Worm (Caenorhabditis elegans) whole organism, L4 larva: ENCODE data around the gene unc-97.

ENCODE experiments used
- F44E2.7 ChIP-seq: fragments of 200-800 bp; sonication (Bioruptor generic); IDR thresholded peaks from 2 replicates; pipeline ENCODE4 v2.1.2; 2022; ENCODE audit warnings: missing genetic modification characterization, missing compliant biosample characterization
- T26A8.4 ChIP-seq: fragments of 200-800 bp; sonication (Bioruptor generic); IDR thresholded peaks from 2 replicates; pipeline ENCODE4 v1.3.6; 2022; ENCODE audit warnings: missing genetic modification characterization, missing compliant biosample characterization
- aha-1 ChIP-seq: fragments of 150-350 bp; peaks from one replicate; lab custom pipeline; 2014; ENCODE audit warnings: missing biosample characterization, missing genetic modification characterization
- ceh-32 ChIP-seq: sonication (generic microtip); optimal IDR thresholded peaks from 2 replicates; lab custom pipeline; 2016; ENCODE audit warnings: mild to moderate bottlenecking, missing genetic modification characterization, missing compliant biosample characterization; ENCODE audit not compliant: poor library complexity
- ceh-82 ChIP-seq: sonication (generic microtip); optimal IDR thresholded peaks from 2 replicates; lab custom pipeline; 2017; ENCODE audit warnings: missing biosample characterization, missing genetic modification characterization
- cey-2 ChIP-seq: sonication (generic microtip); optimal IDR thresholded peaks from 3 replicates; lab custom pipeline; 2017; ENCODE audit warnings: missing genetic modification characterization, mild to moderate bottlenecking, missing compliant biosample characterization, antibody characterized with exemption, borderline replicate concordance; ENCODE audit not compliant: insufficient read depth
- ctbp-1 ChIP-seq: fragments of 200-800 bp; sonication (Bioruptor generic); IDR thresholded peaks from 2 replicates; pipeline ENCODE4 v1.3.6; 2022; ENCODE audit warnings: missing genetic modification reagents, missing genetic modification characterization, missing compliant biosample characterization
- dmd-6 ChIP-seq: fragments of 200-800 bp; sonication (Bioruptor generic); IDR thresholded peaks from 2 replicates; pipeline ENCODE4 v1.3.6; 2022; ENCODE audit warnings: missing genetic modification reagents, missing genetic modification characterization, missing compliant biosample characterization
- dmd-9 ChIP-seq: fragments of 200-800 bp; sonication (Bioruptor generic); IDR thresholded peaks from 2 replicates; pipeline ENCODE4 v1.3.6; 2022; ENCODE audit warnings: missing genetic modification reagents, missing genetic modification characterization, missing compliant biosample characterization
- dve-1 ChIP-seq: sonication (generic microtip); optimal IDR thresholded peaks from 2 replicates; lab custom pipeline; 2017; ENCODE audit warnings: antibody characterized with exemption, mild to moderate bottlenecking, missing genetic modification characterization, missing compliant biosample characterization; ENCODE audit not compliant: insufficient read depth
- egl-27 ChIP-seq: sonication (generic microtip); optimal IDR thresholded peaks from 3 replicates; lab custom pipeline; 2017; ENCODE audit warnings: missing biosample characterization, missing genetic modification reagents, missing genetic modification characterization
- egl-43 ChIP-seq: fragments of 200-800 bp; sonication (Bioruptor generic); IDR thresholded peaks from 2 replicates; pipeline ENCODE4 v1.3.6; 2022; ENCODE audit warnings: missing genetic modification reagents, missing genetic modification characterization, missing compliant biosample characterization
- fkh-10 ChIP-seq: fragments of 150-350 bp; optimal IDR thresholded peaks from 2 replicates; lab custom pipeline; 2014; ENCODE audit warnings: missing biosample characterization, missing genetic modification reagents, missing genetic modification characterization
- gei-8 ChIP-seq: fragments of 200-800 bp; sonication (Bioruptor generic); optimal IDR thresholded peaks from 2 replicates; lab custom pipeline; 2018; ENCODE audit warnings: mild to moderate bottlenecking, missing genetic modification characterization, missing compliant biosample characterization
- hlh-11 ChIP-seq: fragments of 200-800 bp; sonication (Bioruptor generic); optimal IDR thresholded peaks from 2 replicates; lab custom pipeline; 2018; ENCODE audit warnings: mild to moderate bottlenecking, missing genetic modification characterization, missing compliant biosample characterization
- hlh-30 ChIP-seq: sonication (generic microtip); optimal IDR thresholded peaks from 2 replicates; lab custom pipeline; 2017; ENCODE audit warnings: antibody characterized with exemption, mild to moderate bottlenecking, missing genetic modification characterization, missing compliant biosample characterization; ENCODE audit not compliant: insufficient read depth
- lim-7 ChIP-seq: fragments of 200-800 bp; sonication (Bioruptor generic); IDR thresholded peaks from 2 replicates; pipeline ENCODE4 v1.3.6; 2022; ENCODE audit warnings: missing genetic modification characterization, missing compliant biosample characterization
- lin-38 ChIP-seq: fragments of 200-800 bp; sonication (Bioruptor generic); IDR thresholded peaks from 2 replicates; pipeline ENCODE4 v1.3.6; 2022; ENCODE audit warnings: missing genetic modification reagents, missing genetic modification characterization, missing compliant biosample characterization
- lin-39 ChIP-seq: fragments of 150-350 bp; optimal IDR thresholded peaks from 2 replicates; lab custom pipeline; 2014; ENCODE audit warnings: missing biosample characterization, missing genetic modification reagents, missing genetic modification characterization
- mdl-1 ChIP-seq, 2 experiments: fragments of 150-350 bp in 1 of 2; sonication (generic microtip) in 1 of 2; optimal IDR thresholded peaks; 2 replicates each; lab custom pipeline; 2014 to 2017; ENCODE audit warnings: missing biosample characterization in 2 of 2, missing genetic modification characterization in 2 of 2
- mep-1 ChIP-seq: fragments of 150-350 bp; sonication (generic microtip); optimal IDR thresholded peaks from 3 replicates; lab custom pipeline; 2014; ENCODE audit warnings: missing biosample characterization, missing genetic modification characterization
- mxl-3 ChIP-seq: fragments of 200-800 bp; sonication (Bioruptor generic); optimal IDR thresholded peaks from 2 replicates; lab custom pipeline; 2018; ENCODE audit warnings: mild to moderate bottlenecking, missing genetic modification characterization, missing compliant biosample characterization
- nhr-111 ChIP-seq: fragments of 200-800 bp; sonication (Bioruptor generic); optimal IDR thresholded peaks from 2 replicates; lab custom pipeline; 2018; ENCODE audit warnings: mild to moderate bottlenecking, missing genetic modification characterization, missing compliant biosample characterization
- nhr-28 ChIP-seq: fragments of 150-350 bp; optimal IDR thresholded peaks from 2 replicates; lab custom pipeline; 2014; ENCODE audit warnings: missing biosample characterization, missing genetic modification characterization
- nhr-48 ChIP-seq: sonication (generic microtip); optimal IDR thresholded peaks from 2 replicates; lab custom pipeline; 2016; ENCODE audit warnings: mild to moderate bottlenecking, missing genetic modification characterization, missing compliant biosample characterization
- nhr-76 ChIP-seq: fragments of 150-350 bp; optimal IDR thresholded peaks from 2 replicates; lab custom pipeline; 2014; ENCODE audit warnings: missing biosample characterization, missing genetic modification characterization
- nhr-77 ChIP-seq: fragments of 150-350 bp; optimal IDR thresholded peaks from 2 replicates; lab custom pipeline; 2014; ENCODE audit warnings: missing biosample characterization, missing genetic modification characterization
- pha-4 ChIP-seq, 2 experiments: fragments of 150-350 bp in 1 of 2; fragments of 200-800 bp in 1 of 2; sonication (Bioruptor generic) in 1 of 2; IDR thresholded peaks in 1 of 2; optimal IDR thresholded peaks in 1 of 2; 2 replicates each; pipeline versions ENCODE4 v1.3.6 to Lab custom; 2014 to 2022; ENCODE audit warnings: missing genetic modification characterization in 2 of 2, missing genetic modification reagents in 2 of 2, missing biosample characterization in 1 of 2, missing compliant biosample characterization in 1 of 2
- pqm-1 ChIP-seq: sonication (generic microtip); optimal IDR thresholded peaks from 2 replicates; lab custom pipeline; 2017; ENCODE audit warnings: missing biosample characterization, missing genetic modification characterization
- set-16 ChIP-seq: fragments of 200-800 bp; sonication (Bioruptor generic); IDR thresholded peaks from 2 replicates; pipeline ENCODE4 v1.3.6; 2022; ENCODE audit warnings: missing genetic modification reagents, missing genetic modification characterization, missing compliant biosample characterization
- skn-1 ChIP-seq: fragments of 150-350 bp; optimal IDR thresholded peaks from 2 replicates; lab custom pipeline; 2014; ENCODE audit warnings: missing biosample characterization, missing genetic modification characterization
- spr-1 ChIP-seq: sonication (generic microtip); optimal IDR thresholded peaks from 2 replicates; lab custom pipeline; 2016; ENCODE audit warnings: mild to moderate bottlenecking, missing genetic modification characterization, missing compliant biosample characterization
- tag-97 ChIP-seq: fragments of 200-800 bp; sonication (Bioruptor generic); IDR thresholded peaks from 2 replicates; pipeline ENCODE4 v1.3.6; 2022; ENCODE audit warnings: missing genetic modification characterization, missing compliant biosample characterization
- unc-62 ChIP-seq, 3 experiments: fragments of 150-350 bp in 1 of 3; sonication (generic microtip); optimal IDR thresholded peaks in 2 of 3; peaks in 1 of 3; 1 replicate in 1 of 3; 2 replicates in 2 of 3; lab custom pipeline; 2014 to 2017; ENCODE audit warnings: missing biosample characterization in 3 of 3, missing genetic modification characterization in 3 of 3, missing genetic modification reagents in 3 of 3, missing genotype in 1 of 3
- zag-1 ChIP-seq: fragments of 150-350 bp; optimal IDR thresholded peaks from 2 replicates; lab custom pipeline; 2014; ENCODE audit warnings: missing biosample characterization, missing genetic modification characterization
- zfp-3 ChIP-seq: fragments of 200-800 bp; sonication (Bioruptor generic); conservative IDR thresholded peaks from 2 replicates; pipeline ENCODE4 v1.3.6; 2022; ENCODE audit warnings: missing genetic modification reagents, missing genetic modification characterization, missing compliant biosample characterization

The unc-97 gene

DNA sequence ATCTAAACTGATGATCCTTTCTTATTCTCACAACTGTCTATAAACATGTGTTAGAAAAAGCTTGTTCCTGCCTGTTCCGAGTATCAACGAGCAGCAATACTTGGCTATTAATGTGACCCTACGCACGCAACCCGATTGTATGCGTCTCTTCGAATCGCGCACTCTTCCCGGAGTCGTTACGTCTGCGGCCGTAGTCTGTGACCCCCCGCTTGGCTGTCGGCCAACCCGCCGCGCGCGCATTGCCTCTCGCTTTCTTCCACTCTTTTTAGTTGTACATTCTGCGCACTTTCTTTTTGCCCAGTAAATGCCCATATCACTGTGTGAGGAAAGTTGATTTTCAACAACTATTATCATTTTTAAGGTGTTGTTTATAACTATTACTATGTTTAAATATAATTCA, 1.1 kb upstream of the unc-97 start (continued):
- TF ChIP-seq aha-1 (tag; lab: Kevin White, UChicago), result peak; percentile 93
- no peak for TF ChIP-seq egl-43 (GFP tag; lab: Robert Waterston, UW)
- TF ChIP-seq ctbp-1 (GFP tag; lab: Robert Waterston, UW), result peak; percentile 21; the same call in 1 of the 2 replicates
- TF ChIP-seq hlh-11 (tag; lab: Kevin White, UChicago), result peak; percentile 44
- TF ChIP-seq nhr-28, result peak; percentile 25
- peak; percentile 21; the same call in 1 of the 2 replicates for TF ChIP-seq dmd-6 (GFP tag; lab: Robert Waterston, UW)
- peak; percentile 72 for TF ChIP-seq set-16 (GFP tag; lab: Robert Waterston, UW)
- TF ChIP-seq nhr-76 (tag; lab: Kevin White, UChicago), result no peak
- 0 out of 2 replicates have a peak, but pooled peaks have one; percentile 41 for TF ChIP-seq lim-7 (GFP tag; lab: Robert Waterston, UW)
- TF ChIP-seq mxl-3, result peak; percentile 38
- TF ChIP-seq skn-1 (tag; lab: Kevin White, UChicago), result no peak

DNA sequence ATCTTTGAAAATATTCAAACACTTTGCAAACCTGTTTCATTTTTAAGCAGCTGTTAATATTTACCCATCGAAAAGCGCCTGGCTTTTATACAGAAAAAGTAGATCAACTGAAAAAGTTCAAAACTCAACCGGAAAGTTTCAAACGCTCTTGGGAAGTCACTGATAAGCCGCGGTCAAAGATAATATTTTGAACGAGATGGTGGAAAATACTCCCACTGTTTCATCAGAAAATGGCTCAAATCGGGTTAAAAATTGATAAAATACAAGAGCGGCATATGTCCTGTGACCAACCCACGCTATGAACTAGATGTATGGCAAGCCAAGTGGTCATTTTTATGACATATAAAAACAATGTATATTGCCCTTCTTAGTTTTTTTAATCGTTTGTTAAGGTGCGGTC, 6.3 kb downstream of the unc-97 start, which contains the start of gene sulp-2:
TSS of gene sulp-2 (minus strand) at position 107 of the 400 bp plus-strand sequence.
- no peak for TF ChIP-seq egl-27 (tag; lab: Kevin White, UChicago)
- peak; percentile 39 for TF ChIP-seq hlh-11 (tag; lab: Kevin White, UChicago)
- peak; percentile 11 for TF ChIP-seq pqm-1 (tag; lab: Kevin White, UChicago)
- no peak for TF ChIP-seq zag-1 (tag; lab: Kevin White, UChicago)
- TF ChIP-seq dve-1 (tag; lab: Kevin White, UChicago), result peak; percentile 11
- peak in 1 of 2 experiments; percentile 85 for TF ChIP-seq unc-62 (GFP tag; optimal IDR thresholded peaks at IDR 0.05 in 1 of 2; lab: Kevin White, UChicago)
- TF ChIP-seq unc-62 (tag; optimal IDR thresholded peaks at IDR 0.05; lab: Kevin White, UChicago), result no peak
- peak; percentile 2 for TF ChIP-seq nhr-28

DNA sequence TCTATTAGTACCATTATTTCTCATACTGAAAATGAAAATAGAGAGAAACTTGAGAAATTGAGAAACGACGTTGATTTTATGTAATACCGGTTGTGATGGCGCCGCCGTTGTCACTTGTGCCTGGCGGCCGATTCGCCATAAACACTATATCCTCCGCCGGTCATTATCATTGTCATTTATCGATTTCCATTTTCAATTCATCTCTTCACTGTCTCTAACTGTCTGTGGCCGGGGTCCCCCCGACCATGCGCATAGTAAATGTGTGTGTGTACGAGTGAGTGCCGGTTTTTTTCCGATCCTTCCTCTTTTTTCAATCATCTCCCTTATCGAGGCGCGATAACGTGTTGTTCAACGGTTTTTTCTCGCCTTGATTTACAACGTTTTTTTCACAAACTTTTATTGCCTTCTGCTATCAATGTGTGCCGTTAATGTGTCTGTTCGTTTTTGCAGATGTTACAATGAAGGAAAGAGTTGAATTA, 10.4 kb downstream of the unc-97 start, which contains the start of gene F14D12.1:
TSS of gene F14D12.1 (plus strand) at position 429 of the 479 bp plus-strand sequence.
- no peak for TF ChIP-seq zfp-3 (GFP tag; lab: Robert Waterston, UW)
- no peak for TF ChIP-seq gei-8 (GFP tag; lab: Kevin White, UChicago)
- TF ChIP-seq nhr-111 (GFP tag; lab: Kevin White, UChicago), result no peak
- TF ChIP-seq dmd-9 (GFP tag; lab: Robert Waterston, UW), result no peak
- no peak for TF ChIP-seq fkh-10 (GFP tag; lab: Kevin White, UChicago)
- no peak for TF ChIP-seq cey-2 (tag; lab: Kevin White, UChicago)
- no peak for TF ChIP-seq ceh-32
- peak in 1 of 2 experiments; percentile 30 for TF ChIP-seq mdl-1 (tag; optimal IDR thresholded peaks at IDR 0.05; lab: Kevin White, UChicago)
- TF ChIP-seq ceh-82 (tag; lab: Kevin White, UChicago), result no peak
- TF ChIP-seq spr-1, result no peak
- TF ChIP-seq T26A8.4 (GFP tag; lab: Robert Waterston, UW), result no peak
- peak; percentile 67 for TF ChIP-seq hlh-11 (tag; lab: Kevin White, UChicago)
- peak in 1 of 2 experiments; percentile 46 for TF ChIP-seq unc-62 (GFP tag; optimal IDR thresholded peaks at IDR 0.05 in 1 of 2; lab: Kevin White, UChicago)
- TF ChIP-seq unc-62 (tag; optimal IDR thresholded peaks at IDR 0.05; lab: Kevin White, UChicago), result no peak
- TF ChIP-seq pha-4 (GFP tag; IDR thresholded peaks at IDR 0.05; lab: Robert Waterston, UW), result no peak
- TF ChIP-seq pha-4 (tag; optimal IDR thresholded peaks at IDR 0.05; lab: Kevin White, UChicago), result no peak
- TF ChIP-seq nhr-77, result no peak
- no peak for TF ChIP-seq lin-38 (GFP tag; lab: Robert Waterston, UW)
- no peak for TF ChIP-seq lim-7 (GFP tag; lab: Robert Waterston, UW)
- peak; percentile 37 for TF ChIP-seq nhr-48
- peak; percentile 70 for TF ChIP-seq nhr-28
- TF ChIP-seq mxl-3, result peak; percentile 76
- peak; percentile 95 for TF ChIP-seq aha-1 (tag; lab: Kevin White, UChicago)
- TF ChIP-seq zag-1 (tag; lab: Kevin White, UChicago), result no peak
- no peak for TF ChIP-seq tag-97 (GFP tag; lab: Robert Waterston, UW)
- TF ChIP-seq lin-39 (tag; lab: Kevin White, UChicago), result no peak
- peak; percentile 32 for TF ChIP-seq hlh-30 (tag; lab: Kevin White, UChicago)
- TF ChIP-seq mep-1 (tag; lab: Kevin White, UChicago), result no peak
- 0 out of 2 replicates have a peak, but pooled peaks have one; percentile 14 for TF ChIP-seq dmd-6 (GFP tag; lab: Robert Waterston, UW)
- TF ChIP-seq F44E2.7 (GFP tag; lab: Robert Waterston, UW), result no peak
- TF ChIP-seq, all 104 proteins: peak for 9
